Worm (Caenorhabditis elegans) whole organism, mixed stage, embryonic: ENCODE data around the gene ketn-1.

ENCODE experiments used
- pha-4 ChIP-seq: fragments of 150-350 bp; optimal IDR thresholded peaks from 2 replicates; lab custom pipeline; 2018; ENCODE audit warnings: missing biosample characterization, missing genetic modification reagents, missing genetic modification characterization
- unc-39 ChIP-seq: fragments of 150-350 bp; optimal IDR thresholded peaks from 2 replicates; lab custom pipeline; 2014; ENCODE audit warnings: missing biosample characterization, missing genetic modification characterization

DNA sequence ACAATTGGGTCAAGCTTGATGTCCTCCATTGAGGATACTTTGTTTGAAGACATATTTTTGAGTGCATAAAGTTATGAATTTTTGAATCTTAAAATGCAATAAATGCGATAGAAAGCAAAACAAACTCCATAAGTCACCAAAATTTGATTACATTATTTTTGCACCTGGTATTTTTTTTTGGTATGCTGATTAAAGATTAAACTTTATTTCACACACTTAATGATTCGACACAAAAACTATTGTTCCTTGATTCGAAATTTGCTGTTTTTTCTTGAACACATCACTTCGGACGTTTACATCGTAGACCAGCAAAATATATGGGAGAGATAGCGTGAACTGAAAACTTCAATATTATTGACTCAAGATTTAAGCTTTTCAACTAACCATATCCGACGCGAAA is 67.4 kb downstream of the ketn-1 start, which contains the start of gene srg-61:
- TF ChIP-seq pha-4 (tag; lab: Kevin White, UChicago) = no peak
- TF ChIP-seq unc-39 = no peak
